Worm (Caenorhabditis elegans) whole organism, early embryonic: ENCODE measurements around the gene pigb-1.

ENCODE experiments used
- F13C5.2 ChIP-seq: sonication (generic microtip); optimal IDR thresholded peaks from 2 replicates; lab custom pipeline; 2017; ENCODE audit warnings: mild to moderate bottlenecking, missing genetic modification characterization, inconsistent platforms, missing compliant biosample characterization
- ama-1 ChIP-seq: fragments of 150-350 bp; optimal IDR thresholded peaks from 2 replicates; lab custom pipeline; 2014
- ceh-13 ChIP-seq: fragments of 200-800 bp; sonication (Bioruptor generic); optimal IDR thresholded peaks from 2 replicates; lab custom pipeline; 2018; ENCODE audit warnings: mild to moderate bottlenecking, missing genetic modification characterization, missing compliant biosample characterization
- sea-1 ChIP-seq: fragments of 200-800 bp; sonication (Bioruptor generic); conservative IDR thresholded peaks from 2 replicates; pipeline ENCODE4 v1.3.6; 2022; ENCODE audit warnings: missing genetic modification characterization, missing compliant biosample characterization
- tbx-37 ChIP-seq: fragments of 200-800 bp; sonication (Bioruptor generic); conservative IDR thresholded peaks from 2 replicates; pipeline ENCODE4 v1.3.6; 2022; ENCODE audit warnings: missing genetic modification reagents, missing genetic modification characterization, missing compliant biosample characterization
- tra-4 ChIP-seq: sonication (generic microtip); optimal IDR thresholded peaks from 2 replicates; lab custom pipeline; 2017; ENCODE audit warnings: missing genetic modification characterization, missing compliant biosample characterization

ce11 chrII:4994939-4995338, 2.1 kb upstream of the pigb-1 start, which contains the start of gene rnh-1.0:
- no peak for TF ChIP-seq ceh-13 (GFP tag; lab: Kevin White, UChicago)
- no peak for TF ChIP-seq ama-1
- TF ChIP-seq tra-4 (tag; lab: Kevin White, UChicago) = no peak
- no peak for TF ChIP-seq F13C5.2 (tag; lab: Kevin White, UChicago)
- no peak for TF ChIP-seq tbx-37 (GFP tag; lab: Robert Waterston, UW)
- TF ChIP-seq sea-1 (GFP tag; lab: Robert Waterston, UW) = no peak
